Worm (Caenorhabditis elegans): ENCODE results near the gene kvs-2.

DNA sequence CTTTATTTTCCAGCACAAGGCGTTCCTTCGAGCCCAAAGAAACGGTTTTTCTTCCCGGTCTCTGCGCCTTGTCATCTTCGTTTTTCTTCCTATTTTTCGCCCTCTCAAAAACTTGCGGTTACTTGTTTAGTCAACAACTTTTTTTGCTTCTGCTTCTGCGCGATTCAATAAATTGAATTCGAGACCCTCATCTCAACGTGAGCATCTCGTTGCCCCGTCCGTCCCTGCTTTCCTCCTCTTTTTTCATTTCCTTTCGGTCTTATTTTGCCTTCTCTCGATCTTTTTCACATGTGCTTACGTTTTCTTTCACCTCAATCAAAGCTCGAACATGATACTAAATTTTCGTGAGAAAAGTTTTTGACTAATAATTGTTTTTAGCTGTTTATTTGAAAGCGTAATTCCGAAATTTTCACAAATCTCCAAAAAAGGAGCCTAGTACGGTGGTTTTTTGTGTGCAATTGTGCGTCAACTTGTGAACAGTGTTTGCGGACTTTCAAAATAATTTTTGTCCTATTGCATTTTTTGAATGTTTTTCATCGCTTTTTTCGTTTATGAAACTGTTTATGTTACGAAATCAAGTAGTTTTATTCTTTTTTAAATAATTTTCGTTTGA is 44.3 kb downstream of the kvs-2 start:
- no peak for TF ChIP-seq ceh-79 (tag; optimal IDR thresholded peaks at IDR 0.05)
- no peak for TF ChIP-seq nhr-120 (GFP tag; IDR thresholded peaks at IDR 0.05)
